Fruit fly (Drosophila melanogaster) whole organism, embryonic: Measurements from ENCODE around the gene Sptr.
A peak's percentile ranks its signal among the peaks of the same experiment; 100 is the strongest.

ENCODE experiments used
- Abd-B ChIP-seq: fragments of 200-800 bp; sonication (Bioruptor generic); optimal IDR thresholded peaks from 2 replicates; lab custom pipeline; 2018; ENCODE audit warnings: missing biosample characterization, mild to moderate bottlenecking, missing genetic modification characterization, moderate library complexity
- Aef1 ChIP-seq: fragments of 200-800 bp; sonication (Bioruptor generic); IDR thresholded peaks from 3 replicates; pipeline ENCODE4 v1.3.6; 2022; ENCODE audit warnings: missing biosample characterization, missing genetic modification characterization
- BtbVII ChIP-seq: fragments of 200-800 bp; sonication (Bioruptor generic); optimal IDR thresholded peaks from 3 replicates; lab custom pipeline; 2017; ENCODE audit warnings: missing biosample characterization, mild to moderate bottlenecking, missing genetic modification characterization
- CG10321 ChIP-seq: fragments of 200-800 bp; sonication (Bioruptor generic); IDR thresholded peaks from 2 replicates; pipeline ENCODE4 v1.3.6; 2022; ENCODE audit warnings: missing biosample characterization, missing genetic modification characterization
- CG10654 ChIP-seq: fragments of 200-800 bp; sonication (Bioruptor generic); optimal IDR thresholded peaks from 2 replicates; lab custom pipeline; 2016; ENCODE audit warnings: missing biosample characterization, missing genetic modification characterization
- CG11504 ChIP-seq: fragments of 200-800 bp; sonication (Bioruptor generic); optimal IDR thresholded peaks from 3 replicates; lab custom pipeline; 2019; ENCODE audit warnings: missing biosample characterization, mild to moderate bottlenecking, missing genetic modification characterization, moderate library complexity
- CG11560 ChIP-seq: fragments of 200-800 bp; sonication (Bioruptor generic); IDR thresholded peaks from 3 replicates; pipeline ENCODE4 v1.3.6; 2022; ENCODE audit warnings: missing biosample characterization, missing genetic modification characterization
- CG12071 ChIP-seq: fragments of 200-800 bp; sonication (Bioruptor generic); optimal IDR thresholded peaks from 3 replicates; lab custom pipeline; 2018; ENCODE audit warnings: missing biosample characterization, mild to moderate bottlenecking, missing genetic modification characterization
- CG12744 ChIP-seq: fragments of 200-800 bp; sonication (Bioruptor generic); optimal IDR thresholded peaks from 2 replicates; lab custom pipeline; 2016; ENCODE audit warnings: missing biosample characterization, missing genetic modification characterization
- CG13123 ChIP-seq: fragments of 200-800 bp; sonication (Bioruptor generic); optimal IDR thresholded peaks from 2 replicates; lab custom pipeline; 2016; ENCODE audit warnings: missing biosample characterization, missing genetic modification characterization
- CG1647 ChIP-seq: fragments of 200-800 bp; sonication (Bioruptor generic); optimal IDR thresholded peaks from 3 replicates; lab custom pipeline; 2016; ENCODE audit warnings: missing biosample characterization, missing genetic modification characterization
- CG16779 ChIP-seq: fragments of 200-800 bp; sonication (Bioruptor generic); IDR thresholded peaks from 2 replicates; pipeline ENCODE4 v1.3.6; 2022; ENCODE audit warnings: missing biosample characterization, missing genetic modification characterization
- CG17612 ChIP-seq: fragments of 200-800 bp; sonication (Bioruptor generic); IDR thresholded peaks from 2 replicates; pipeline ENCODE4 v1.3.6; 2022; ENCODE audit warnings: missing biosample characterization, missing genetic modification characterization
- CG2129 ChIP-seq: fragments of 200-800 bp; sonication (Bioruptor generic); IDR thresholded peaks from 2 replicates; pipeline ENCODE4 v1.3.6; 2022; ENCODE audit warnings: missing biosample characterization, missing genetic modification characterization; ENCODE audit not compliant: partially characterized antibody
- CG2199 ChIP-seq: fragments of 200-800 bp; sonication (Bioruptor generic); IDR thresholded peaks from 3 replicates; pipeline ENCODE4 v1.3.6; 2022; ENCODE audit warnings: missing biosample characterization, missing genetic modification characterization
- CG2889 ChIP-seq: fragments of 200-800 bp; sonication (Bioruptor generic); IDR thresholded peaks from 3 replicates; pipeline ENCODE4 v1.3.6; 2022; ENCODE audit warnings: missing biosample characterization, missing genetic modification characterization
- CG30020 ChIP-seq: fragments of 200-800 bp; optimal IDR thresholded peaks from 2 replicates; lab custom pipeline; 2019; ENCODE audit warnings: missing biosample characterization, mild to moderate bottlenecking, missing genetic modification characterization, moderate library complexity
- CG31224 ChIP-seq: fragments of 200-800 bp; sonication (Bioruptor generic); IDR thresholded peaks from 2 replicates; pipeline ENCODE4 v1.3.6; 2022; ENCODE audit warnings: missing biosample characterization, missing genetic modification characterization
- CG31388 ChIP-seq: fragments of 200-800 bp; sonication (Bioruptor generic); optimal IDR thresholded peaks from 2 replicates; lab custom pipeline; 2016; ENCODE audit warnings: missing biosample characterization, missing genetic modification characterization
- CG34376 ChIP-seq: fragments of 200-800 bp; sonication (Bioruptor generic); optimal IDR thresholded peaks from 2 replicates; lab custom pipeline; 2018; ENCODE audit warnings: missing biosample characterization, mild to moderate bottlenecking, missing genetic modification characterization
- CG34422 ChIP-seq: fragments of 200-800 bp; sonication (Bioruptor generic); IDR thresholded peaks from 3 replicates; pipeline ENCODE4 v1.3.6; 2022; ENCODE audit warnings: missing biosample characterization, missing genetic modification characterization
- CG4282 ChIP-seq: fragments of 200-800 bp; sonication (Bioruptor generic); optimal IDR thresholded peaks from 2 replicates; lab custom pipeline; 2016; ENCODE audit warnings: missing biosample characterization, missing genetic modification characterization
- CG4617 ChIP-seq: fragments of 200-800 bp; sonication (Bioruptor generic); optimal IDR thresholded peaks from 3 replicates; lab custom pipeline; 2016; ENCODE audit warnings: missing biosample characterization, missing genetic modification characterization, borderline replicate concordance
- CG7745 ChIP-seq: fragments of 200-800 bp; sonication (Bioruptor generic); optimal IDR thresholded peaks from 2 replicates; lab custom pipeline; 2018; ENCODE audit warnings: missing biosample characterization, mild to moderate bottlenecking, missing genetic modification characterization, moderate library complexity
- CG8290 ChIP-seq, 3 experiments: fragments of 200-800 bp; sonication (Bioruptor generic); optimal IDR thresholded peaks; 2 replicates each; lab custom pipeline; 2016 to 2019; ENCODE audit warnings: missing biosample characterization in 3 of 3, missing genetic modification characterization in 3 of 3, mild to moderate bottlenecking in 2 of 3, moderate library complexity in 1 of 3
- CkIIα-i1 ChIP-seq: fragments of 200-800 bp; sonication (Bioruptor generic); IDR thresholded peaks from 2 replicates; pipeline ENCODE4 v1.3.6; 2022; ENCODE audit warnings: missing biosample characterization, missing genetic modification characterization
- Dbx ChIP-seq: fragments of 200-800 bp; sonication (Bioruptor generic); IDR thresholded peaks from 3 replicates; pipeline ENCODE4 v1.3.6; 2022; ENCODE audit warnings: missing biosample characterization, missing genetic modification characterization
- Dp ChIP-seq: fragments of 200-800 bp; sonication (Bioruptor generic); optimal IDR thresholded peaks from 2 replicates; lab custom pipeline; 2018; ENCODE audit warnings: missing biosample characterization, mild to moderate bottlenecking, missing genetic modification characterization, moderate library complexity
- E2f2 ChIP-seq: fragments of 200-800 bp; sonication (Bioruptor generic); IDR thresholded peaks from 2 replicates; pipeline ENCODE4 v1.3.6; 2022; ENCODE audit warnings: missing biosample characterization, missing genetic modification characterization
- HLH3B ChIP-seq: fragments of 200-800 bp; sonication (Bioruptor generic); IDR thresholded peaks from 2 replicates; pipeline ENCODE4 v1.3.6; 2022; ENCODE audit warnings: missing biosample characterization, missing genetic modification characterization
- Hr3 ChIP-seq: fragments of 200-800 bp; sonication (Bioruptor generic); optimal IDR thresholded peaks from 3 replicates; lab custom pipeline; 2016; ENCODE audit warnings: missing biosample characterization, missing genetic modification characterization
- Nf-YC ChIP-seq: fragments of 200-800 bp; optimal IDR thresholded peaks from 3 replicates; lab custom pipeline; 2019; ENCODE audit warnings: missing biosample characterization, mild to moderate bottlenecking, missing genetic modification characterization, moderate library complexity
- Pdp1 ChIP-seq, 2 experiments: fragments of 200-800 bp; sonication (Bioruptor generic); optimal IDR thresholded peaks; 3 replicates each; lab custom pipeline; 2016; ENCODE audit warnings: missing biosample characterization in 2 of 2, missing genetic modification characterization in 2 of 2, mild to moderate bottlenecking in 1 of 2, moderate library complexity in 1 of 2
- Six4 ChIP-seq: fragments of 200-800 bp; sonication (Bioruptor generic); optimal IDR thresholded peaks from 2 replicates; lab custom pipeline; 2016; ENCODE audit warnings: missing biosample characterization, missing genetic modification characterization
- chif ChIP-seq, 2 experiments: fragments of 200-800 bp; sonication (Bioruptor generic); optimal IDR thresholded peaks; 3 replicates each; lab custom pipeline; 2016; ENCODE audit warnings: missing biosample characterization in 2 of 2, missing genetic modification characterization in 2 of 2
- exex ChIP-seq: fragments of 200-800 bp; sonication (Bioruptor generic); optimal IDR thresholded peaks from 4 replicates; lab custom pipeline; 2018; ENCODE audit warnings: missing biosample characterization, mild to moderate bottlenecking, missing genetic modification characterization, moderate library complexity
- grau ChIP-seq: fragments of 200-800 bp; optimal IDR thresholded peaks from 3 replicates; lab custom pipeline; 2019; ENCODE audit warnings: missing biosample characterization, mild to moderate bottlenecking, missing genetic modification characterization, moderate library complexity
- hkb ChIP-seq, 2 experiments: fragments of 200-800 bp in 1 of 2; fragments of >200 bp in 1 of 2; sonication (Bioruptor generic) in 1 of 2; IDR thresholded peaks in 1 of 2; optimal IDR thresholded peaks in 1 of 2; 2 replicates each; pipeline versions ENCODE4 v1.3.6 to Lab custom; 2017 to 2022; ENCODE audit warnings: missing biosample characterization in 1 of 2, missing genetic modification characterization in 1 of 2
- maf-S ChIP-seq: fragments of 200-800 bp; sonication (Bioruptor generic); optimal IDR thresholded peaks from 2 replicates; lab custom pipeline; 2016; ENCODE audit warnings: missing biosample characterization, missing genetic modification characterization
- nau ChIP-seq: fragments of 200-800 bp; sonication (Bioruptor generic); optimal IDR thresholded peaks from 3 replicates; lab custom pipeline; 2017; ENCODE audit warnings: missing biosample characterization, mild to moderate bottlenecking, missing genetic modification characterization, missing genetic modification reagents
- nmo ChIP-seq: fragments of 200-800 bp; sonication (Bioruptor generic); optimal IDR thresholded peaks from 2 replicates; lab custom pipeline; 2018; ENCODE audit warnings: missing biosample characterization, mild to moderate bottlenecking, missing genetic modification characterization, moderate library complexity
- odd ChIP-seq: fragments of 200-800 bp; sonication (Bioruptor generic); optimal IDR thresholded peaks from 2 replicates; lab custom pipeline; 2017; ENCODE audit warnings: missing biosample characterization, mild to moderate bottlenecking, missing genetic modification characterization
- otp ChIP-seq: fragments of 200-800 bp; sonication (Bioruptor generic); IDR thresholded peaks from 3 replicates; pipeline ENCODE4, ENCODE4 v1.3.6; 2022; ENCODE audit warnings: missing biosample characterization, missing genetic modification characterization
- pfk ChIP-seq: fragments of 200-800 bp; sonication (Bioruptor generic); optimal IDR thresholded peaks from 2 replicates; lab custom pipeline; 2018; ENCODE audit warnings: missing biosample characterization, mild to moderate bottlenecking, missing genetic modification characterization, moderate library complexity
- salm ChIP-seq: fragments of 200-800 bp; sonication (Bioruptor generic); optimal IDR thresholded peaks from 2 replicates; lab custom pipeline; 2018; ENCODE audit warnings: missing biosample characterization, mild to moderate bottlenecking, missing genetic modification characterization
- scrt ChIP-seq: fragments of 200-800 bp; sonication (Bioruptor generic); optimal IDR thresholded peaks from 2 replicates; lab custom pipeline; 2018; ENCODE audit warnings: missing biosample characterization, mild to moderate bottlenecking, missing genetic modification characterization, moderate library complexity
- sisA ChIP-seq: fragments of 200-800 bp; sonication (Bioruptor generic); IDR thresholded peaks from 2 replicates; pipeline ENCODE4 v1.3.6; 2022; ENCODE audit warnings: missing biosample characterization, missing genetic modification characterization
- trem ChIP-seq: fragments of 200-800 bp; optimal IDR thresholded peaks from 3 replicates; lab custom pipeline; 2019; ENCODE audit warnings: missing biosample characterization, mild to moderate bottlenecking, missing genetic modification characterization, moderate library complexity
- zen ChIP-seq: fragments of 200-800 bp; sonication (Bioruptor generic); optimal IDR thresholded peaks from 3 replicates; lab custom pipeline; 2018; ENCODE audit warnings: missing biosample characterization, mild to moderate bottlenecking, missing genetic modification characterization, moderate library complexity

The Sptr gene

dm6 chrX:8455019-8455555 is 9.2 kb downstream of the Sptr start, which contains the start of gene org-1:
Gene org-1 (minus strand): TSS chrX:8455069.
- TF ChIP-seq odd (peak; percentile 80), sisA (GFP tag; lab: Robert Waterston, UW) (peak; percentile 98), HLH3B (GFP tag; lab: Robert Waterston, UW) (peak; percentile 98), CG34376 (GFP tag; lab: Kevin White, UChicago) (peak; percentile 58), maf-S (GFP tag; lab: Kevin White, UChicago) (peak; percentile 72), CG1647 (GFP tag; lab: Kevin White, UChicago) (peak; percentile 71), CG30020 (peak; percentile 77), Dbx (GFP tag; lab: Robert Waterston, UW) (peak; percentile 94), CG31224 (GFP tag; lab: Robert Waterston, UW) (peak; percentile 91), nmo (GFP tag; lab: Kevin White, UChicago) (peak; percentile 97), E2f2 (peak; percentile 80), nau (GFP tag; lab: Kevin White, UChicago) (peak; percentile 86), CG2129 (GFP tag; lab: Robert Waterston, UW) (no peak), CkIIα-i1 (GFP tag; lab: Robert Waterston, UW) (peak; percentile 76; the same call in 1 of the 2 replicates), CG34422 (GFP tag; lab: Robert Waterston, UW) (peak; percentile 99), CG7745 (tag; lab: Kevin White, UChicago) (peak; percentile 83), Pdp1 (GFP tag; optimal IDR thresholded peaks at IDR 0.05; lab: Kevin White, UChicago) (peak; percentile 87 to 93), CG10654 (peak; percentile 88), CG4617 (GFP tag; lab: Kevin White, UChicago) (peak; percentile 78), CG12071 (GFP tag; lab: Kevin White, UChicago) (peak; percentile 90), Nf-YC (tag; lab: Kevin White, UChicago) (peak; percentile 96), CG8290 (GFP tag; optimal IDR thresholded peaks at IDR 0.05; lab: Kevin White, UChicago) (peak; percentile 91), CG8290 (tag; optimal IDR thresholded peaks at IDR 0.05; lab: Kevin White, UChicago) (peak; percentile 82 to 97), hkb (optimal IDR thresholded peaks at IDR 0.05; lab: Kevin White, UChicago) (no peak), hkb (GFP tag; IDR thresholded peaks at IDR 0.05; lab: Robert Waterston, UW) (peak; percentile 97), CG2199 (GFP tag; lab: Robert Waterston, UW) (peak; percentile 98), Dp (GFP tag; lab: Kevin White, UChicago) (no peak), CG4282 (GFP tag; lab: Kevin White, UChicago) (no peak), exex (peak; percentile 58), BtbVII (GFP tag; lab: Kevin White, UChicago) (peak; percentile 85), scrt (peak; percentile 84), CG16779 (peak; percentile 82), CG10321 (GFP tag; lab: Robert Waterston, UW) (peak; percentile 73), chif (GFP tag; optimal IDR thresholded peaks at IDR 0.05; lab: Kevin White, UChicago) (peak; percentile 82 to 95), Abd-B (GFP tag; lab: Kevin White, UChicago) (peak; percentile 94), salm (tag; lab: Kevin White, UChicago) (peak; percentile 94), CG11560 (tag; lab: Robert Waterston, UW) (peak; percentile 90), Aef1 (GFP tag; lab: Robert Waterston, UW) (peak; percentile 97), trem (peak; percentile 94), grau (tag; lab: Kevin White, UChicago) (peak; percentile 100), otp (GFP tag; lab: Robert Waterston, UW) (peak; percentile 98), CG11504 (tag; lab: Kevin White, UChicago) (peak; percentile 94), CG17612 (GFP tag; lab: Robert Waterston, UW) (peak; percentile 89), CG31388 (GFP tag; lab: Kevin White, UChicago) (peak; percentile 91), Hr3 (peak; percentile 94), CG13123 (GFP tag; lab: Kevin White, UChicago) (peak; percentile 90), zen (tag; lab: Kevin White, UChicago) (peak; percentile 95), Six4 (GFP tag; lab: Kevin White, UChicago) (peak; percentile 93), CG2889 (GFP tag; lab: Robert Waterston, UW) (peak; percentile 94), pfk (GFP tag; lab: Kevin White, UChicago) (peak; percentile 22), CG12744 (peak; percentile 76)
